Worm (Caenorhabditis elegans): ENCODE data around the gene clec-197.

ce11 chrIV:17320445-17320844, 26.1 kb downstream of the clec-197 start, which contains the start of gene C49C3.4:
- no peak for TF ChIP-seq ceh-83 (GFP tag; optimal IDR thresholded peaks at IDR 0.05)
- TF ChIP-seq nhr-12 (tag; optimal IDR thresholded peaks at IDR 0.05): no peak
- no peak for TF ChIP-seq blmp-1 (tag; optimal IDR thresholded peaks at IDR 0.05)
- TF ChIP-seq lsy-2 (tag; optimal IDR thresholded peaks at IDR 0.05): no peak
- no peak for TF ChIP-seq snpc-4 (tag; optimal IDR thresholded peaks at IDR 0.05)
- TF ChIP-seq nhr-237 (tag; optimal IDR thresholded peaks at IDR 0.05): no peak
